Fruit fly (Drosophila melanogaster): ENCODE results near the gene Zw10.

Zw10 gene

DNA sequence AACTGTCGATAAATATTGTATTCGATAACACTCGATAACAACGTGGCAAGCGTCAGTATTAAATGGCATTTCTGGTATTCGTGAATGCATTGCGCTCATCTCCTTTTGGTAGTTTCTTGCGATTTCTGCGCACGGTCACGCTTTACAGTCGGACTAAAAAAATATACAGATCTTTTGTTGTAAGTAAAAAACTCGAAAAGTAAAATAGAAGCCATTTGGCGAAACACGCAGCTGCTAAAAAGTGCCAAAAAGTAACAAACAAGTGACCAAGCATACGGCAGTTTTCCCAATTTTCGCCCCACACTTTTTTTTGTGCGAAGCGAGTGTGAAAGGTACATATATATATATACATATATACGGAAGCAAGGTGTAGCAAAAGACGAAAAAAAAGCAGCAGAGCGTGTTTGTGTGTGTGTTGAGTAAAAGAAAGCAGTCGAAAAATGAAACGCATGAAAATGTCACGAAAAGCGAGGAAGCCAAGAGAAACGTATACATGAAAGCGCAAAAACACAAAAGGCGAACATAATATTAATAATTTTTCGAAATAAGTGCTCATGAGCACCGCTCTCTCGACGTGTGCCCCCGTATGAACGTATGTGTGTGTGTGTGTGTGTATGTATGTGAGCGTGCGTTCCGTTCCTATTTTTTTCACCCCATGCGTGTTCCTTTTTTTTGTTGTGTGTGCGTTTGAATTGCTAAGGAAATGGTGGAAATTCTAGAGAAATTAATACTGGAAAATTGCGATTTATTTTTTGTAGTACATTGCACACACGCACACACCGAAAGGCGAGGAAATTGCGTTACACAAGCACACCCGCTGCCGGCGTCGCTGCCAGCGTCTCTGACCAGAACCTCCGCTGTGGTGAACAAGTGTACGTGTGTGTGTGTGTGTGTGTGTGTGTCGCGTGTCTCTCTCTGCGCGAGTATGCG lies 30.1 kb downstream of the Zw10 start, which contains the start of gene sgg:
Gene sgg, plus strand, starts transcription at position 106 of the 930 bp plus-strand sequence.
- TF ChIP-seq Mes4 (GFP tag; optimal IDR thresholded peaks at IDR 0.05) = no peak
- TF ChIP-seq CG8944 (GFP tag; optimal IDR thresholded peaks at IDR 0.05) = no peak
- no peak for TF ChIP-seq Max (GFP tag; optimal IDR thresholded peaks at IDR 0.05)
- TF ChIP-seq CG10267 (tag; optimal IDR thresholded peaks at IDR 0.05) = peak; percentile 37
- TF ChIP-seq Doc2 (GFP tag; IDR thresholded peaks at IDR 0.05) = no peak
- TF ChIP-seq NC2β (GFP tag; optimal IDR thresholded peaks at IDR 0.05) = peak; percentile 26
- TF ChIP-seq cwo (GFP tag; optimal IDR thresholded peaks at IDR 0.05) = no peak
- TF ChIP-seq CG5180 (GFP tag; optimal IDR thresholded peaks at IDR 0.05) = no peak
- TF ChIP-seq Opbp (GFP tag; IDR thresholded peaks at IDR 0.05; ENCODE audit: partially characterized antibody) = 0 out of 3 replicates have a peak, but pooled peaks have one; percentile 17
- TF ChIP-seq Meics (GFP tag; optimal IDR thresholded peaks at IDR 0.05) = no peak
- no peak for TF ChIP-seq eve (GFP tag; optimal IDR thresholded peaks at IDR 0.05)
- no peak for TF ChIP-seq sob (GFP tag; IDR thresholded peaks at IDR 0.05)
- no peak for TF ChIP-seq CG3726 (GFP tag; IDR thresholded peaks at IDR 0.05)
- TF ChIP-seq CG7786 (GFP tag; optimal IDR thresholded peaks at IDR 0.05) = no peak
- TF ChIP-seq Hr51 (GFP tag; optimal IDR thresholded peaks at IDR 0.05) = no peak
- TF ChIP-seq Kr (GFP tag; optimal IDR thresholded peaks at IDR 0.05) = no peak
- TF ChIP-seq CG11695 (GFP tag; IDR thresholded peaks at IDR 0.05) = no peak
- peak; percentile 38 for TF ChIP-seq HmgZ (tag; optimal IDR thresholded peaks at IDR 0.05)
- peak; percentile 22; the same call in 1 of the 2 replicates for TF ChIP-seq bbx (GFP tag; IDR thresholded peaks at IDR 0.05; ENCODE audit: partially characterized antibody)
- no peak for TF ChIP-seq seq (GFP tag; IDR thresholded peaks at IDR 0.05)
- peak; percentile 2 for TF ChIP-seq lbe (GFP tag; optimal IDR thresholded peaks at IDR 0.05)
- TF ChIP-seq CG9817 (tag; optimal IDR thresholded peaks at IDR 0.05) = no peak
- TF ChIP-seq exex (tag; optimal IDR thresholded peaks at IDR 0.05) = no peak
- peak; percentile 47 for TF ChIP-seq CG2116 (GFP tag; optimal IDR thresholded peaks at IDR 0.05)
- TF ChIP-seq gem (tag; optimal IDR thresholded peaks at IDR 0.05) = no peak
- no peak for TF ChIP-seq Asciz (GFP tag; optimal IDR thresholded peaks at IDR 0.05)
- TF ChIP-seq dmrt99B (tag; optimal IDR thresholded peaks at IDR 0.05) = no peak
- no peak for TF ChIP-seq ewg (GFP tag; optimal IDR thresholded peaks at IDR 0.05)
- 0 out of 4 replicates have a peak, but pooled peaks have one; percentile 53 for TF ChIP-seq chinmo (GFP tag; IDR thresholded peaks at IDR 0.05; ENCODE audit: partially characterized antibody)
- TF ChIP-seq pzg (GFP tag; optimal IDR thresholded peaks at IDR 0.05) = peak; percentile 85
- TF ChIP-seq CG30020 (tag; optimal IDR thresholded peaks at IDR 0.05) = peak; percentile 51
- TF ChIP-seq pb (GFP tag; optimal IDR thresholded peaks at IDR 0.05) = no peak
- TF ChIP-seq Taf1 (GFP tag; IDR thresholded peaks at IDR 0.05) = no peak
- TF ChIP-seq sqz (GFP tag; optimal IDR thresholded peaks at IDR 0.05) = peak; percentile 77
- no peak for TF ChIP-seq CG10462 (GFP tag; optimal IDR thresholded peaks at IDR 0.05)
- TF ChIP-seq H2.0 (GFP tag; IDR thresholded peaks at IDR 0.05) = no peak
- TF ChIP-seq HmgD (GFP tag; optimal IDR thresholded peaks at IDR 0.05) = no peak
- no peak for TF ChIP-seq Atf6 (GFP tag; IDR thresholded peaks at IDR 0.05)
- peak; percentile 82 for TF ChIP-seq Dref (GFP tag; IDR thresholded peaks at IDR 0.05)
- TF ChIP-seq vvl (GFP tag; IDR thresholded peaks at IDR 0.05) = no peak
- no peak for TF ChIP-seq sr (GFP tag; IDR thresholded peaks at IDR 0.05)
- no peak for TF ChIP-seq CG31365 (tag; optimal IDR thresholded peaks at IDR 0.05)
- no peak for TF ChIP-seq CG1529 (GFP tag; optimal IDR thresholded peaks at IDR 0.05)
- TF ChIP-seq NK7.1 (GFP tag; optimal IDR thresholded peaks at IDR 0.05) = no peak
- no peak for TF ChIP-seq Rfx (GFP tag; IDR thresholded peaks at IDR 0.05)
- no peak for TF ChIP-seq H15 (GFP tag; IDR thresholded peaks at IDR 0.05)
- TF ChIP-seq ssp (GFP tag; IDR thresholded peaks at IDR 0.05) = no peak
- TF ChIP-seq Side (GFP tag; optimal IDR thresholded peaks at IDR 0.05) = no peak
- peak; percentile 2 for TF ChIP-seq CG2712 (tag; optimal IDR thresholded peaks at IDR 0.05)
